Fruit fly (Drosophila melanogaster) whole organism, pupa: Measurements from ENCODE around the gene galectin.

ENCODE experiments used
- CG10348 ChIP-seq: fragments of 200-800 bp; sonication (Bioruptor generic); IDR thresholded peaks from 2 replicates; pipeline ENCODE4 v1.3.6; 2022; ENCODE audit warnings: missing biosample characterization, missing genetic modification characterization
- CG12605 ChIP-seq: fragments of 200-800 bp; sonication (Bioruptor generic); IDR thresholded peaks from 2 replicates; pipeline ENCODE4 v1.3.6; 2022; ENCODE audit warnings: missing biosample characterization, missing genetic modification characterization
- CG13204 ChIP-seq: fragments of 200-800 bp; sonication (Bioruptor generic); optimal IDR thresholded peaks from 2 replicates; lab custom pipeline; 2018; ENCODE audit warnings: missing biosample characterization, mild to moderate bottlenecking, missing genetic modification characterization, moderate library complexity
- CG14655 ChIP-seq: fragments of 200-800 bp; sonication (Bioruptor generic); optimal IDR thresholded peaks from 3 replicates; lab custom pipeline; 2017; ENCODE audit warnings: mild to moderate bottlenecking, missing biosample characterization, missing genetic modification reagents, missing genetic modification characterization
- CG15710 ChIP-seq: fragments of 200-800 bp; sonication (Bioruptor generic); optimal IDR thresholded peaks from 2 replicates; lab custom pipeline; 2018; ENCODE audit warnings: missing biosample characterization, mild to moderate bottlenecking, missing genetic modification characterization, moderate library complexity
- CG17806 ChIP-seq: fragments of 200-800 bp; sonication (Bioruptor generic); optimal IDR thresholded peaks from 2 replicates; lab custom pipeline; 2018; ENCODE audit warnings: missing biosample characterization, mild to moderate bottlenecking, missing genetic modification characterization, moderate library complexity
- CG32121 ChIP-seq: fragments of 200-800 bp; sonication (Bioruptor generic); IDR thresholded peaks from 2 replicates; pipeline ENCODE4 v1.3.6; 2022; ENCODE audit warnings: missing biosample characterization, missing genetic modification characterization
- CG34367 ChIP-seq: fragments of 200-800 bp; sonication (Bioruptor generic); optimal IDR thresholded peaks from 2 replicates; lab custom pipeline; 2018; ENCODE audit warnings: missing biosample characterization, mild to moderate bottlenecking, missing genetic modification characterization
- CG4496 ChIP-seq: fragments of 200-800 bp; sonication (Bioruptor generic); IDR thresholded peaks from 3 replicates; pipeline ENCODE4 v1.3.6; 2022; ENCODE audit warnings: missing biosample characterization, missing genetic modification characterization
- CG8159 ChIP-seq: fragments of 200-800 bp; sonication (Bioruptor generic); optimal IDR thresholded peaks from 3 replicates; lab custom pipeline; 2018; ENCODE audit warnings: missing biosample characterization, mild to moderate bottlenecking, missing genetic modification characterization, moderate library complexity
- CG8301 ChIP-seq: fragments of 200-800 bp; sonication (Bioruptor generic); optimal IDR thresholded peaks from 2 replicates; lab custom pipeline; 2018; ENCODE audit warnings: missing biosample characterization, mild to moderate bottlenecking, missing genetic modification characterization
- CG9948 ChIP-seq: fragments of 200-800 bp; sonication (Bioruptor generic); optimal IDR thresholded peaks from 2 replicates; lab custom pipeline; 2018; ENCODE audit warnings: missing biosample characterization, mild to moderate bottlenecking, missing genetic modification characterization, moderate library complexity
- D1 ChIP-seq: fragments of 200-800 bp; sonication (Bioruptor generic); optimal IDR thresholded peaks from 2 replicates; lab custom pipeline; 2018; ENCODE audit warnings: missing biosample characterization, mild to moderate bottlenecking, missing genetic modification characterization, moderate library complexity
- EcR ChIP-seq: fragments of 200-800 bp; sonication (Bioruptor generic); optimal IDR thresholded peaks from 3 replicates; lab custom pipeline; 2019; ENCODE audit warnings: missing biosample characterization, missing genetic modification characterization, mild to moderate bottlenecking, moderate library complexity, missing genetic modification reagents
- Ets98B ChIP-seq: fragments of 200-800 bp; sonication (Bioruptor generic); IDR thresholded peaks from 2 replicates; pipeline ENCODE4 v1.3.6; 2022; ENCODE audit warnings: missing biosample characterization, missing genetic modification characterization
- Pif1A ChIP-seq: fragments of 200-800 bp; sonication (Bioruptor generic); optimal IDR thresholded peaks from 3 replicates; lab custom pipeline; 2016; ENCODE audit warnings: missing biosample characterization, missing genetic modification characterization
- Pif1B ChIP-seq: fragments of 200-800 bp; sonication (Bioruptor generic); optimal IDR thresholded peaks from 3 replicates; lab custom pipeline; 2016; ENCODE audit warnings: missing biosample characterization, missing genetic modification characterization
- Snoo ChIP-seq: fragments of 200-800 bp; sonication (Bioruptor generic); optimal IDR thresholded peaks from 3 replicates; lab custom pipeline; 2017; ENCODE audit warnings: missing biosample characterization, mild to moderate bottlenecking, missing genetic modification characterization, inconsistent platforms
- fd96Ca ChIP-seq: fragments of 200-800 bp; sonication (Bioruptor generic); IDR thresholded peaks from 3 replicates; pipeline ENCODE4 v1.3.6; 2022; ENCODE audit warnings: missing biosample characterization, missing genetic modification characterization
- gl ChIP-seq: fragments of 200-800 bp; sonication (Bioruptor generic); optimal IDR thresholded peaks from 2 replicates; lab custom pipeline; 2018; ENCODE audit warnings: missing biosample characterization, mild to moderate bottlenecking, missing genetic modification characterization
- rn ChIP-seq: fragments of 200-800 bp; sonication (Bioruptor generic); IDR thresholded peaks from 2 replicates; pipeline ENCODE4 v1.3.6; 2022; ENCODE audit warnings: missing biosample characterization, missing genetic modification characterization

Gene galectin

dm6 chr2L:59058-59603 is 12.4 kb upstream of the galectin start:
- no peak for TF ChIP-seq D1
- peak; percentile 33; the same call in 1 of the 3 replicates for TF ChIP-seq CG4496 (GFP tag; lab: Robert Waterston, UW)
- TF ChIP-seq Pif1A (GFP tag; lab: Kevin White, UChicago) = no peak
- no peak for TF ChIP-seq CG8159
- TF ChIP-seq Ets98B (GFP tag; lab: Robert Waterston, UW) = peak; percentile 23; the same call in 1 of the 2 replicates
- no peak for TF ChIP-seq Snoo
- TF ChIP-seq CG9948 = no peak
- TF ChIP-seq CG34367 = no peak
- TF ChIP-seq CG15710 = no peak
- TF ChIP-seq EcR (GFP tag; lab: Kevin White, UChicago) = no peak
- TF ChIP-seq, all 21 proteins: peak for 2

- no peak for TF ChIP-seq CG14655 (GFP tag; lab: Kevin White, UChicago)
- no peak for TF ChIP-seq gl (tag; lab: Kevin White, UChicago)
- no peak for TF ChIP-seq CG10348
- TF ChIP-seq CG8301 (tag; lab: Kevin White, UChicago) = no peak
- TF ChIP-seq CG34367 = no peak
- TF ChIP-seq EcR (GFP tag; lab: Kevin White, UChicago) = no peak
- TF ChIP-seq CG12605 (GFP tag; lab: Robert Waterston, UW) = no peak
- TF ChIP-seq CG9948 = no peak
- TF ChIP-seq Pif1B (GFP tag; lab: Kevin White, UChicago) = no peak
- TF ChIP-seq CG15710 = no peak
- no peak for TF ChIP-seq Ets98B (GFP tag; lab: Robert Waterston, UW)
- no peak for TF ChIP-seq CG8159
- TF ChIP-seq CG32121 (GFP tag; lab: Robert Waterston, UW) = no peak
- TF ChIP-seq CG13204 = no peak
- TF ChIP-seq rn (GFP tag; lab: Robert Waterston, UW) = no peak
- TF ChIP-seq Pif1A (GFP tag; lab: Kevin White, UChicago) = no peak
- TF ChIP-seq fd96Ca (GFP tag; lab: Robert Waterston, UW) = no peak
These were observed 6.1 kb upstream of the galectin start, which contains the start of gene Cda5 for dm6 chr2L:65354-65949. Gene Cda5 (minus strand): TSS chr2L:65404.

- TF ChIP-seq CG8159 = peak; percentile 62
- peak; percentile 77 for TF ChIP-seq CG12605 (GFP tag; lab: Robert Waterston, UW)
- peak; percentile 75 for TF ChIP-seq CG14655 (GFP tag; lab: Kevin White, UChicago)
- peak; percentile 6 for TF ChIP-seq EcR (GFP tag; lab: Kevin White, UChicago)
- peak; percentile 75 for TF ChIP-seq CG32121 (GFP tag; lab: Robert Waterston, UW)
- peak; percentile 33 for TF ChIP-seq CG9948
- TF ChIP-seq fd96Ca (GFP tag; lab: Robert Waterston, UW) = no peak; the same call in 1 of the 3 replicates
- no peak for TF ChIP-seq D1
- TF ChIP-seq rn (GFP tag; lab: Robert Waterston, UW) = no peak
- peak; percentile 17 for TF ChIP-seq Pif1B (GFP tag; lab: Kevin White, UChicago)
- peak; percentile 80 for TF ChIP-seq CG13204
- peak; percentile 34 for TF ChIP-seq Snoo
- peak; percentile 52 for TF ChIP-seq Pif1A (GFP tag; lab: Kevin White, UChicago)
- TF ChIP-seq gl (tag; lab: Kevin White, UChicago) = peak; percentile 78
- TF ChIP-seq Ets98B (GFP tag; lab: Robert Waterston, UW) = peak; percentile 85
- peak; percentile 47 for TF ChIP-seq CG8301 (tag; lab: Kevin White, UChicago)
- TF ChIP-seq CG10348 = no peak
- TF ChIP-seq CG15710 = peak; percentile 75
- TF ChIP-seq CG4496 (GFP tag; lab: Robert Waterston, UW) = peak; percentile 87
- peak; percentile 47 for TF ChIP-seq CG34367
- TF ChIP-seq CG17806 (tag; lab: Kevin White, UChicago) = peak; percentile 34
- TF ChIP-seq, all 21 proteins: peak for 17
These were observed 4.9 kb upstream of the galectin start, which contains the start of gene dbr for dm6 chr2L:66369-67278. Gene dbr (plus strand): TSS chr2L:66482.

- TF ChIP-seq CG12605 (GFP tag; lab: Robert Waterston, UW) (0 out of 2 replicates have a peak, but pooled peaks have one; percentile 7), Pif1A (GFP tag; lab: Kevin White, UChicago) (no peak), Pif1B (GFP tag; lab: Kevin White, UChicago) (no peak), D1 (no peak)
These were observed 4.3 kb upstream of the galectin start for dm6 chr2L:67279-67657.

dm6 chr2L:69560-69959 is 2.0 kb upstream of the galectin start:
- no peak for TF ChIP-seq CG9948
